Worm (Caenorhabditis elegans): ENCODE measurements around the gene F36F12.7.
"Not testable (repeated sequence)": the region's sequence is repeated elsewhere in the genome, so short reads cannot be mapped to it uniquely, and the experiment has no call there.

DNA sequence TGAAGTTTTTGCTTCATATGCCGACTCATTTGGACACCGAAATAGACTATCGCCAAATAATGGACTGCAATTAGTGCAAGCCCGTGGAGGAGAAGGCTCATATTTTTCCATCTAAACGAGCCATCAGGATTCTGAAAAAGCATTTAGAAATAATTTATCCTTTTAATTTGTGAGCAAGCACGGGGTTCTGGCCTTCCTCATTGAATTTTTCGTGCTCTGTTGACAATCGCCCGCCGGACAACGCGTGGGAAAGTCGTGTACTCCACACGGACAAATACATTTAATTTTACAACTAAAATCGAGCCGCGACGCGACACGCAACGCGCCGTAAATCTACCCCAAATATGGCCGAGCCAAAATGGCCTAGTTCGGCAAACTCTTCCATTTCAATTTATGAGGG is 45.3 kb downstream of the F36F12.7 start, which contains the start of gene F22F7.12:
- not testable (repeated sequence) for TF ChIP-seq unc-62 (GFP tag; optimal IDR thresholded peaks at IDR 0.05); nhr-12 (tag; optimal IDR thresholded peaks at IDR 0.05); mdl-1 (tag; optimal IDR thresholded peaks at IDR 0.05); skn-1 (tag; optimal IDR thresholded peaks at IDR 0.05); lin-11 (tag; optimal IDR thresholded peaks at IDR 0.05); snpc-4 (tag; optimal IDR thresholded peaks at IDR 0.05); R02D3.7 (tag; optimal IDR thresholded peaks at IDR 0.05); ztf-4 (tag; optimal IDR thresholded peaks at IDR 0.05); ceh-82 (tag; optimal IDR thresholded peaks at IDR 0.05); zag-1 (tag; optimal IDR thresholded peaks at IDR 0.05)

All from whole organism, L2 larva.